Worm (Caenorhabditis elegans) whole organism, midembryonic: Measurements from ENCODE around the gene F56A8.9.

Source experiments
- klf-2 ChIP-seq: fragments of 200-800 bp; sonication (Bioruptor generic); conservative IDR thresholded peaks from 2 replicates; pipeline ENCODE4 v1.3.6; 2022; ENCODE audit warnings: missing genetic modification reagents, missing genetic modification characterization, missing compliant biosample characterization
- ref-1 ChIP-seq: fragments of 200-800 bp; sonication (Bioruptor generic); conservative IDR thresholded peaks from 2 replicates; pipeline ENCODE4 v1.3.6; 2022; ENCODE audit warnings: missing genetic modification reagents, missing genetic modification characterization, missing compliant biosample characterization
- ztf-29 ChIP-seq: fragments of 200-800 bp; sonication (Bioruptor generic); IDR thresholded peaks from 2 replicates; pipeline ENCODE4 v1.3.6; 2022; ENCODE audit warnings: missing genetic modification reagents, missing genetic modification characterization, missing compliant biosample characterization

DNA sequence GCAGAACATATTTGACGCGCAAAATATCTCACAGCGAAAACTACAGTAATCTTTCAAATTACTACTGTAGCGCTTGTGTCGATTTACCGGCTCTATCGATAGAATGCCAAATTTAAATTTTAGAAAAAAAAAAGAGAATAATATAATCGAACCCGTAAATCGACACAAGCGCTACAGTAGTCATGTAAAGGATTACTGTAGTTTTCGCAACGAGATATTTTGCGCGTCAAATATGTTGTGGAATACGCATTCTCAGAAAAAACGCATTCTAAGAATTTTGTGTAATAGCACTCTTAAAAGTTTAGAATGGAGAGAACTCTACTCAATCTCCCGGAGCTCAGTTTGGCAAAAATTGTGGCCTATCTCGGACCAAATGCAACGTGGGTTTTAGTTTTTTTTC lies 11.1 kb downstream of the F56A8.9 start, which contains the start of gene F56A8.5:
- TF ChIP-seq klf-2 (GFP tag; lab: Robert Waterston, UW) (no peak), ref-1 (no peak), ztf-29 (GFP tag; lab: Robert Waterston, UW) (no peak)
